Worm (Caenorhabditis elegans) whole organism, midembryonic: Measurements from ENCODE around the gene cpg-8.

Experiments
- klf-2 ChIP-seq: fragments of 200-800 bp; sonication (Bioruptor generic); conservative IDR thresholded peaks from 2 replicates; pipeline ENCODE4 v1.3.6; 2022; ENCODE audit warnings: missing genetic modification reagents, missing genetic modification characterization, missing compliant biosample characterization
- ztf-29 ChIP-seq: fragments of 200-800 bp; sonication (Bioruptor generic); IDR thresholded peaks from 2 replicates; pipeline ENCODE4 v1.3.6; 2022; ENCODE audit warnings: missing genetic modification reagents, missing genetic modification characterization, missing compliant biosample characterization

- TF ChIP-seq klf-2: no peak
- no peak for TF ChIP-seq ztf-29 (GFP tag; lab: Robert Waterston, UW)
Measured at ce11 chrV:4694466-4695092, 2.3 kb upstream of the cpg-8 start.
